Fruit fly (Drosophila melanogaster) whole organism, embryonic: ENCODE measurements around the gene CheB74a.
A peak's percentile ranks its signal among the peaks of the same experiment; 100 is the strongest.

Source experiments
- Atf-2 ChIP-seq: fragments of 200-800 bp; sonication (Bioruptor generic); optimal IDR thresholded peaks from 2 replicates; lab custom pipeline; 2016; ENCODE audit warnings: missing biosample characterization, missing genetic modification characterization
- CG10267 ChIP-seq: fragments of 200-800 bp; sonication (Bioruptor generic); optimal IDR thresholded peaks from 2 replicates; lab custom pipeline; 2018; ENCODE audit warnings: missing biosample characterization, mild to moderate bottlenecking, missing genetic modification characterization, moderate library complexity
- CG10321 ChIP-seq: fragments of 200-800 bp; sonication (Bioruptor generic); IDR thresholded peaks from 2 replicates; pipeline ENCODE4 v1.3.6; 2022; ENCODE audit warnings: missing biosample characterization, missing genetic modification characterization
- CG10462 ChIP-seq: fragments of 200-800 bp; sonication (Bioruptor generic); optimal IDR thresholded peaks from 2 replicates; lab custom pipeline; 2016; ENCODE audit warnings: missing biosample characterization, missing genetic modification characterization
- CG10565 ChIP-seq: fragments of 200-800 bp; sonication (Bioruptor generic); optimal IDR thresholded peaks from 3 replicates; lab custom pipeline; 2016; ENCODE audit warnings: missing biosample characterization, mild to moderate bottlenecking, missing genetic modification characterization
- CG11085 ChIP-seq: fragments of 200-800 bp; sonication (Bioruptor generic); IDR thresholded peaks from 2 replicates; pipeline ENCODE4 v1.3.6; 2022; ENCODE audit warnings: missing biosample characterization, missing genetic modification characterization
- CG11456 ChIP-seq: fragments of 200-800 bp; sonication (Bioruptor generic); IDR thresholded peaks from 3 replicates; pipeline ENCODE4 v1.3.6; 2022; ENCODE audit warnings: missing biosample characterization, missing genetic modification characterization
- CG14710 ChIP-seq: fragments of 200-800 bp; sonication (Bioruptor generic); optimal IDR thresholded peaks from 3 replicates; lab custom pipeline; 2019; ENCODE audit warnings: missing biosample characterization, mild to moderate bottlenecking, missing genetic modification characterization, moderate library complexity
- CG15601 ChIP-seq: fragments of 200-800 bp; sonication (Bioruptor generic); optimal IDR thresholded peaks from 3 replicates; lab custom pipeline; 2019; ENCODE audit warnings: missing biosample characterization, mild to moderate bottlenecking, missing genetic modification characterization, moderate library complexity
- CG17186 ChIP-seq: fragments of 200-800 bp; sonication (Bioruptor generic); optimal IDR thresholded peaks from 3 replicates; lab custom pipeline; 2017; ENCODE audit warnings: missing biosample characterization, missing genetic modification reagents, missing genetic modification characterization
- CG18619 ChIP-seq: fragments of 200-800 bp; sonication (Bioruptor generic); optimal IDR thresholded peaks from 3 replicates; lab custom pipeline; 2017; ENCODE audit warnings: missing biosample characterization, mild to moderate bottlenecking, missing genetic modification characterization
- CG2120 ChIP-seq: fragments of 200-800 bp; sonication (Bioruptor generic); optimal IDR thresholded peaks from 3 replicates; lab custom pipeline; 2016; ENCODE audit warnings: missing biosample characterization, missing genetic modification characterization
- CG2199 ChIP-seq: fragments of 200-800 bp; sonication (Bioruptor generic); IDR thresholded peaks from 3 replicates; pipeline ENCODE4 v1.3.6; 2022; ENCODE audit warnings: missing biosample characterization, missing genetic modification characterization
- CG3065 ChIP-seq: fragments of 200-800 bp; sonication (Bioruptor generic); optimal IDR thresholded peaks from 2 replicates; lab custom pipeline; 2016; ENCODE audit warnings: missing biosample characterization, missing genetic modification characterization
- CG32767 ChIP-seq: fragments of 200-800 bp; sonication (Bioruptor generic); IDR thresholded peaks from 2 replicates; pipeline ENCODE4 v1.3.6; 2022; ENCODE audit warnings: missing biosample characterization, missing genetic modification characterization
- CG7745 ChIP-seq: fragments of 200-800 bp; sonication (Bioruptor generic); optimal IDR thresholded peaks from 2 replicates; lab custom pipeline; 2018; ENCODE audit warnings: missing biosample characterization, mild to moderate bottlenecking, missing genetic modification characterization, moderate library complexity
- CG7987 ChIP-seq: fragments of 200-800 bp; sonication (Bioruptor generic); optimal IDR thresholded peaks from 2 replicates; lab custom pipeline; 2018; ENCODE audit warnings: missing biosample characterization, mild to moderate bottlenecking, missing genetic modification characterization, moderate library complexity
- CG8478 ChIP-seq: fragments of >200 bp; optimal IDR thresholded peaks from 2 replicates; lab custom pipeline; 2018
- CG9609 ChIP-seq: fragments of 200-800 bp; sonication (Bioruptor generic); optimal IDR thresholded peaks from 3 replicates; lab custom pipeline; 2016; ENCODE audit warnings: missing biosample characterization, missing genetic modification characterization
- Doc3 ChIP-seq: fragments of 200-800 bp; sonication (Bioruptor generic); IDR thresholded peaks from 3 replicates; pipeline ENCODE4 v1.3.6; 2022; ENCODE audit warnings: missing biosample characterization, missing genetic modification characterization; ENCODE audit not compliant: partially characterized antibody
- Drgx ChIP-seq: fragments of 200-800 bp; sonication (Bioruptor generic); IDR thresholded peaks from 2 replicates; pipeline ENCODE4 v1.3.6; 2022; ENCODE audit warnings: missing biosample characterization, missing genetic modification characterization
- Hmr ChIP-seq: fragments of 200-800 bp; sonication (Bioruptor generic); optimal IDR thresholded peaks from 3 replicates; lab custom pipeline; 2017; ENCODE audit warnings: mild to moderate bottlenecking, missing biosample characterization, missing genetic modification reagents, missing genetic modification characterization
- Lpt ChIP-seq: fragments of >200 bp; optimal IDR thresholded peaks from 2 replicates; lab custom pipeline; 2018; ENCODE audit warnings: missing biosample characterization, missing genetic modification characterization
- Rfx ChIP-seq: fragments of 200-800 bp; sonication (Bioruptor generic); IDR thresholded peaks from 2 replicates; pipeline ENCODE4 v1.3.6; 2022; ENCODE audit warnings: missing biosample characterization, missing genetic modification characterization
- Six4 ChIP-seq: fragments of 200-800 bp; sonication (Bioruptor generic); optimal IDR thresholded peaks from 2 replicates; lab custom pipeline; 2016; ENCODE audit warnings: missing biosample characterization, missing genetic modification characterization
- Sry-δ ChIP-seq: fragments of 200-800 bp; sonication (Bioruptor generic); optimal IDR thresholded peaks from 2 replicates; lab custom pipeline; 2016; ENCODE audit warnings: missing biosample characterization, missing genetic modification characterization
- Xrp1 ChIP-seq: fragments of 200-800 bp; sonication (Bioruptor generic); IDR thresholded peaks from 2 replicates; pipeline ENCODE4 v1.3.6; 2022; ENCODE audit warnings: missing biosample characterization, missing genetic modification characterization
- ap ChIP-seq: fragments of 200-800 bp; sonication (Bioruptor generic); IDR thresholded peaks from 2 replicates; pipeline ENCODE4 v1.3.6; 2022; ENCODE audit warnings: missing biosample characterization, missing genetic modification characterization
- ato ChIP-seq: fragments of 200-800 bp; sonication (Bioruptor generic); IDR thresholded peaks from 2 replicates; pipeline ENCODE4 v1.3.6; 2022; ENCODE audit warnings: missing biosample characterization, missing genetic modification characterization; ENCODE audit not compliant: partially characterized antibody
- bsh ChIP-seq, 2 experiments: fragments of 200-800 bp; sonication (Bioruptor generic); optimal IDR thresholded peaks; 2 replicates each; lab custom pipeline; 2017 to 2018; ENCODE audit warnings: mild to moderate bottlenecking in 2 of 2, missing biosample characterization in 2 of 2, missing genetic modification characterization in 2 of 2, moderate library complexity in 1 of 2
- cas ChIP-seq: fragments of 200-800 bp; sonication (Bioruptor generic); IDR thresholded peaks from 2 replicates; pipeline ENCODE4 v1.3.6; 2022; ENCODE audit warnings: missing biosample characterization, missing genetic modification characterization
- da ChIP-seq: fragments of 200-800 bp; sonication (Bioruptor generic); optimal IDR thresholded peaks from 2 replicates; lab custom pipeline; 2016; ENCODE audit warnings: missing biosample characterization, missing genetic modification characterization
- dimm ChIP-seq: fragments of 200-800 bp; sonication (Bioruptor generic); IDR thresholded peaks from 2 replicates; pipeline ENCODE4 v1.3.6; 2022; ENCODE audit warnings: missing biosample characterization, missing genetic modification characterization
- dmrt11E ChIP-seq: fragments of 200-800 bp; sonication (Bioruptor generic); optimal IDR thresholded peaks from 3 replicates; lab custom pipeline; 2018; ENCODE audit warnings: missing biosample characterization, mild to moderate bottlenecking, missing genetic modification characterization, moderate library complexity
- fd102C ChIP-seq: fragments of 200-800 bp; sonication (Bioruptor generic); optimal IDR thresholded peaks from 2 replicates; lab custom pipeline; 2018; ENCODE audit warnings: missing biosample characterization, mild to moderate bottlenecking, missing genetic modification characterization, moderate library complexity
- gem ChIP-seq: fragments of 200-800 bp; sonication (Bioruptor generic); optimal IDR thresholded peaks from 2 replicates; lab custom pipeline; 2019; ENCODE audit warnings: missing biosample characterization, mild to moderate bottlenecking, missing genetic modification characterization, moderate library complexity
- gsb ChIP-seq: fragments of 200-800 bp; sonication (Bioruptor generic); IDR thresholded peaks from 2 replicates; pipeline ENCODE4 v1.3.6; 2022; ENCODE audit warnings: missing biosample characterization, missing genetic modification characterization
- her ChIP-seq: fragments of 200-800 bp; sonication (Bioruptor generic); optimal IDR thresholded peaks from 2 replicates; lab custom pipeline; 2016; ENCODE audit warnings: missing biosample characterization, missing genetic modification characterization
- inv ChIP-seq: fragments of 200-800 bp; sonication (Bioruptor generic); IDR thresholded peaks from 2 replicates; pipeline ENCODE4 v1.3.6; 2022; ENCODE audit warnings: missing biosample characterization, missing genetic modification characterization; ENCODE audit not compliant: partially characterized antibody
- klu ChIP-seq: fragments of 200-800 bp; sonication (Bioruptor generic); IDR thresholded peaks from 2 replicates; pipeline ENCODE4 v1.3.6; 2022; ENCODE audit warnings: missing biosample characterization, missing genetic modification characterization
- lmd ChIP-seq: fragments of 200-800 bp; sonication (Bioruptor generic); IDR thresholded peaks from 2 replicates; pipeline ENCODE4 v1.3.6; 2022; ENCODE audit warnings: missing biosample characterization, missing genetic modification characterization
- mam ChIP-seq: fragments of 200-800 bp; sonication (Bioruptor generic); optimal IDR thresholded peaks from 3 replicates; lab custom pipeline; 2016; ENCODE audit warnings: missing biosample characterization, missing genetic modification characterization
- onecut ChIP-seq: fragments of 200-800 bp; sonication (Bioruptor generic); IDR thresholded peaks from 2 replicates; pipeline ENCODE4 v1.3.6; 2022; ENCODE audit warnings: missing biosample characterization, missing genetic modification characterization
- rib ChIP-seq: fragments of 200-800 bp; sonication (Bioruptor generic); IDR thresholded peaks from 2 replicates; pipeline ENCODE4 v1.3.6; 2022; ENCODE audit warnings: missing biosample characterization, missing genetic modification characterization
- sens ChIP-seq: fragments of 200-800 bp; sonication (Bioruptor generic); peaks from one replicate; lab custom pipeline; 2016; ENCODE audit warnings: missing biosample characterization, missing genetic modification characterization
- seq ChIP-seq: fragments of 200-800 bp; sonication (Bioruptor generic); IDR thresholded peaks from 2 replicates; pipeline ENCODE4 v1.3.6; 2022; ENCODE audit warnings: missing biosample characterization, missing genetic modification characterization
- sug ChIP-seq: fragments of 200-800 bp; optimal IDR thresholded peaks from 2 replicates; lab custom pipeline; 2019; ENCODE audit warnings: missing biosample characterization, mild to moderate bottlenecking, missing genetic modification characterization, moderate library complexity
- unpg ChIP-seq: fragments of 200-800 bp; sonication (Bioruptor generic); optimal IDR thresholded peaks from 3 replicates; lab custom pipeline; 2018; ENCODE audit warnings: missing biosample characterization, mild to moderate bottlenecking, missing genetic modification characterization, moderate library complexity
- usp ChIP-seq: fragments of >200 bp; optimal IDR thresholded peaks from 2 replicates; lab custom pipeline; 2017; ENCODE audit warnings: missing biosample characterization, missing genetic modification characterization
- zen2 ChIP-seq: fragments of 200-800 bp; sonication (Bioruptor generic); IDR thresholded peaks from 3 replicates; pipeline ENCODE4 v1.3.6; 2022; ENCODE audit warnings: missing biosample characterization, missing genetic modification characterization; ENCODE audit not compliant: partially characterized antibody

The CheB74a gene

DNA sequence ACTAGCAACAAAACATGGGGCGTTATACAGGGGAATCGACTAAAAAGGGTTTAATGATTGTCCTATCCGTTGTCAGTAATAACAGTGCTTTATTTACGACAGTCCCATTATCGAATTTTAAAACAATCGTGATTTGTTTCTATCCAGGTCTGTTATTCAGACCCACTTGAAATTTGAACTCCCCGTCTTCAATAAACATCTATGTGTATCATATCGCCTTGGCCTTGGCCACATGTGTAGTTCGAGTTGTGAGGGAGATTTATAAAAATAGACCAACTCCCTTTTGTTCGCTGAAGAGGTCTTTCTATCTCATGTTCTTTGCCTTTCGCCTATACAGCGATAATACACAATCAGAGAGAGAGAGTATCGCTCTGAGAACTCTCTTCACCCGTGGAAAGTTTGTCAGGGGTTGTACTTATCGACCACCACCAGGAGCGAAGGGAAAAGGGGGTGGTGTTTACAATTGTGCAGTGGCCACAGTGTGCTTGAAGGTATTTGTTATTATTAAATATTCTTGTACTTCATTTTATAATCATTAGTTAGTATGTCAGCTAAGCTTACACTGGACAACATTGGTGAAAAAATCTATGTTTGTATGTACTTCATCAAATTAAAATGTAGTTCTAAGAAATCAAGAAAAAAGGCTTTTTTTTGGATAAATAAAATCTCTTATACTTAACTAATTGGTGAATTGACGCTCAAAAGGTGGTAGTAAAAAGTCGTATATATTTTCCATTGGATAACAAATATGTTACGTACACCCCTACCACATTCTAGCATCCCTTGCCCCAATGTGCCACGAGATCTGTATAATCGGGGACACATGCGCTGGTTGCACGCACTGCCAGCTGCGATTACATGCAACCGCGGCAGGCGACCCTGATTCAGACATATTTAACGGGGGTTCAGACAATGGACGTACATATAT is 37.8 kb upstream of the CheB74a start (continued):
- TF ChIP-seq gem (tag; lab: Kevin White, UChicago), result peak; percentile 92
- TF ChIP-seq CG9609, result peak; percentile 32
- TF ChIP-seq Xrp1 (GFP tag; lab: Robert Waterston, UW), result peak; percentile 85
- no peak for TF ChIP-seq CG11456
- no peak for TF ChIP-seq gsb (GFP tag; lab: Robert Waterston, UW)
- TF ChIP-seq sens (GFP tag; lab: Kevin White, UChicago), result peak; percentile 98
- TF ChIP-seq Doc3 (GFP tag; lab: Robert Waterston, UW), result no peak
- TF ChIP-seq ap (GFP tag; lab: Robert Waterston, UW), result peak; percentile 47; the same call in 1 of the 2 replicates
- TF ChIP-seq ato (GFP tag; lab: Robert Waterston, UW), result no peak
- TF ChIP-seq Six4 (GFP tag; lab: Kevin White, UChicago), result peak; percentile 72
- TF ChIP-seq CG18619 (GFP tag; lab: Kevin White, UChicago), result peak; percentile 73
- no peak for TF ChIP-seq sug (tag; lab: Kevin White, UChicago)
- TF ChIP-seq CG32767, result peak; percentile 58; the same call in 1 of the 2 replicates
- peak; percentile 95 for TF ChIP-seq dmrt11E
- peak; percentile 30 for TF ChIP-seq CG2120
- peak; percentile 57 for TF ChIP-seq CG17186 (GFP tag; lab: Kevin White, UChicago)
- no peak for TF ChIP-seq CG11085 (GFP tag; lab: Robert Waterston, UW)
- TF ChIP-seq CG15601 (tag; lab: Kevin White, UChicago), result peak; percentile 82
- no peak for TF ChIP-seq CG7987 (GFP tag; lab: Kevin White, UChicago)
- TF ChIP-seq Lpt (GFP tag; lab: Kevin White, UChicago), result no peak
- peak; percentile 67 for TF ChIP-seq CG10462 (GFP tag; lab: Kevin White, UChicago)
- TF ChIP-seq Hmr (GFP tag; lab: Kevin White, UChicago), result peak; percentile 51
- peak; percentile 64 for TF ChIP-seq Atf-2 (GFP tag; lab: Kevin White, UChicago)
- TF ChIP-seq Drgx, result peak; percentile 36; the same call in 1 of the 2 replicates
- TF ChIP-seq fd102C, result peak; percentile 20
- TF ChIP-seq CG10321, result no peak
- TF ChIP-seq onecut, result peak; percentile 70
- TF ChIP-seq CG3065, result peak; percentile 51
- no peak for TF ChIP-seq inv (GFP tag; lab: Robert Waterston, UW)
- no peak for TF ChIP-seq CG10565 (GFP tag; lab: Kevin White, UChicago)
- 0 out of 3 replicates have a peak, but pooled peaks have one; percentile 12 for TF ChIP-seq CG2199
- no peak for TF ChIP-seq zen2 (GFP tag; lab: Robert Waterston, UW)
- peak; percentile 56 for TF ChIP-seq da (GFP tag; lab: Kevin White, UChicago)
- no peak for TF ChIP-seq her
- TF ChIP-seq usp (GFP tag; lab: Kevin White, UChicago), result no peak
- peak; percentile 57 for TF ChIP-seq lmd (GFP tag; lab: Robert Waterston, UW)
- no peak for TF ChIP-seq mam (GFP tag; lab: Kevin White, UChicago)
- TF ChIP-seq CG10267, result peak; percentile 85
- TF ChIP-seq unpg (GFP tag; lab: Kevin White, UChicago), result peak; percentile 82
- no peak for TF ChIP-seq CG8478 (lab: Kevin White, UChicago)
- peak; percentile 30 for TF ChIP-seq CG7745 (tag; lab: Kevin White, UChicago)
- peak in 1 of 2 experiments; percentile 88 for TF ChIP-seq bsh (GFP tag; optimal IDR thresholded peaks at IDR 0.05; lab: Kevin White, UChicago)
- no peak for TF ChIP-seq dimm (GFP tag; lab: Robert Waterston, UW)
- no peak for TF ChIP-seq klu (GFP tag; lab: Robert Waterston, UW)
- peak; percentile 54 for TF ChIP-seq seq (GFP tag; lab: Robert Waterston, UW)
- no peak for TF ChIP-seq rib (GFP tag; lab: Robert Waterston, UW)
- TF ChIP-seq Rfx, result no peak
- TF ChIP-seq cas (GFP tag; lab: Robert Waterston, UW), result no peak
- TF ChIP-seq CG14710, result peak; percentile 91
- TF ChIP-seq Sry-δ (GFP tag; lab: Kevin White, UChicago), result no peak
